Worm (Caenorhabditis elegans): ENCODE data around the gene ckc-1.

Gene ckc-1

DNA sequence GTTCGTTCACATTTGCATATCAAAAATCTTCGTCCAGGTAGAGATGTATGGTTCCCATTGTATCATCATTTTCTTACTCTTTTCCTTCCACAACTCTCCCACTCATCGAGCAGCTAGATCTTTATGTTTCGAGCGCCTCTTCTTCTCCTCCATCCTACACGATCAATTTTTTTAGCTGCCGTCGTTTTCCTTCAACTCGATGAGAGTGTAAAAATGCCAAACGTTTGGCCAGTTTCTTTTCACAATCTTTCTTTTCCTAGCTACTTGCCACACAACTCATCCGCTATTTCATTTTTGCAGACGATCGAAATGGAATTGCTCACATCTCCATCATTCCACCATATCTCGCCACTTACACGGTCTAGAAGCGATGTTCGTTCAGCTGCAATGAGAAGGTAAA is 25.1 kb downstream of the ckc-1 start, which contains the start of gene C18B2.3:
C18B2.3 (plus strand) TSS at position 301 of the 400 bp plus-strand sequence.
- TF ChIP-seq ceh-32 (tag; optimal IDR thresholded peaks at IDR 0.05; ENCODE audit: poor library complexity), result no peak
- peak in 1 of 2 experiments; percentile 87 for TF ChIP-seq unc-62 (GFP tag; optimal IDR thresholded peaks at IDR 0.05 in 1 of 2)
- TF ChIP-seq unc-62 (tag; optimal IDR thresholded peaks at IDR 0.05), result no peak

DNA sequence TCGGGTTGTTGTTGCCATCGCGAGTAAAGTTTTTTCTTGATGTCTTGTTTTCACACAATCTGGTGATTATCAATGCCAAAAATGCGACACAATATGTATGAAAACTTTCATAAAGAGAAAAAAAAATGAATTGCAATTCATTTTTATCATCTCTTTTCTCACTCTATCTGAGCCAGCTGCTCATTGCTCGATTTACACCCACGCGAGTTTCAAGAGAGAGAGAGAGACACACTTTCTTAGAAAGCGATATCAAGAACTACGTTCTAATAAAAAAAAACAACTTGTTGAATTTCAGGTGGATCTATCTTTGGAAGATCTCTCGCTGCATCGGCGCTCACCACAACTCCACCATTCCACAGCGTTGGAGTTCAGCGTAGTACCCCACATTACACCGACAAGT is 26.2 kb downstream of the ckc-1 start:
- TF ChIP-seq madf-9 (GFP tag; conservative IDR thresholded peaks at IDR 0.05), result no peak
- TF ChIP-seq nhr-6 (tag; optimal IDR thresholded peaks at IDR 0.05), result no peak
- TF ChIP-seq lin-29 (GFP tag; IDR thresholded peaks at IDR 0.05), result no peak
- no peak for TF ChIP-seq nhr-48 (tag; optimal IDR thresholded peaks at IDR 0.05)
- TF ChIP-seq mxl-2 (GFP tag; conservative IDR thresholded peaks at IDR 0.05), result no peak
- no peak for TF ChIP-seq ZK337.2 (GFP tag; IDR thresholded peaks at IDR 0.05)
- TF ChIP-seq nhr-77 (tag; optimal IDR thresholded peaks at IDR 0.05), result no peak
- no peak for TF ChIP-seq lin-38 (GFP tag; IDR thresholded peaks at IDR 0.05)
- no peak for TF ChIP-seq dpl-1 (GFP tag; optimal IDR thresholded peaks at IDR 0.05)
- TF ChIP-seq nhr-111 (GFP tag; optimal IDR thresholded peaks at IDR 0.05), result no peak
- no peak for TF ChIP-seq ama-1 (optimal IDR thresholded peaks at IDR 0.05)
- TF ChIP-seq unc-62 (GFP tag; optimal IDR thresholded peaks at IDR 0.05 in 1 of 2), result no peak
- TF ChIP-seq unc-62 (tag; optimal IDR thresholded peaks at IDR 0.05), result no peak
- no peak for TF ChIP-seq zag-1 (tag; optimal IDR thresholded peaks at IDR 0.05)
- TF ChIP-seq hmg-1.1 (GFP tag; IDR thresholded peaks at IDR 0.05), result no peak
- no peak for TF ChIP-seq spr-1 (tag; optimal IDR thresholded peaks at IDR 0.05)
- no peak for TF ChIP-seq D1046.2 (GFP tag; IDR thresholded peaks at IDR 0.05)
- no peak for TF ChIP-seq nhr-237 (tag; optimal IDR thresholded peaks at IDR 0.05)

DNA sequence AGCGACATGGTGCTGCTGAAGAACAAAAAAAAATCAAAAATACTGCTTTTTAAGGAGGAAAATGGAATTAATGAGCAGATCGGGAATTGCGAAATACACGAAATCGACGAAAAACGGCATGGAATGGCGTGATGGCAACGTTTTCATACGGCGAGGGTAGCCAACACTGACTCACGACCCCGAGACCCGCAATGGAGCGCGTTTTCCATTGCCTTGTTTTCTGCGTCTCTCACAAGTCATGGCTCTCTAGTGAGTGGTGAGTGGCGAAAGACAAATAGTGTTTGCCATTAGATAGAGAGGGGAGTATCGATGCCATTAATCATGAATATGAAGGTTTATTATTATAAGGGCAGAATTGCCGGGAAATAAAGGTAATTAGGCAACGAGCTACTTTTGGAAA is 29.3 kb downstream of the ckc-1 start, which contains the start of gene C18B2.4:
C18B2.4 (minus strand) TSS at position 15 of the 400 bp plus-strand sequence.
- TF ChIP-seq hmg-1.1 (GFP tag; IDR thresholded peaks at IDR 0.05) (peak; percentile 83), madf-9 (GFP tag; conservative IDR thresholded peaks at IDR 0.05) (0 out of 2 replicates have a peak, but pooled peaks have one; percentile 19), zfp-2 (tag; optimal IDR thresholded peaks at IDR 0.05) (no peak), spr-3 (GFP tag; optimal IDR thresholded peaks at IDR 0.05) (no peak), T20F7.1 (GFP tag; optimal IDR thresholded peaks at IDR 0.05) (no peak), ztf-11 (tag; optimal IDR thresholded peaks at IDR 0.05) (no peak), zag-1 (tag; optimal IDR thresholded peaks at IDR 0.05) (no peak), fkh-10 (GFP tag; optimal IDR thresholded peaks at IDR 0.05) (no peak), aha-1 (tag) (peak; percentile 98), fos-1 (tag; optimal IDR thresholded peaks at IDR 0.05) (no peak), daf-12 (tag; optimal IDR thresholded peaks at IDR 0.05) (no peak), spr-1 (tag; optimal IDR thresholded peaks at IDR 0.05) (no peak), dmd-9 (GFP tag; IDR thresholded peaks at IDR 0.05) (no peak), ceh-62 (tag; optimal IDR thresholded peaks at IDR 0.05) (no peak), daf-16 (GFP tag; optimal IDR thresholded peaks at IDR 0.05) (no peak), daf-16 (tag; optimal IDR thresholded peaks at IDR 0.05) (peak; percentile 79), mdt-29 (GFP tag; IDR thresholded peaks at IDR 0.05) (no peak), mxl-2 (GFP tag; conservative IDR thresholded peaks at IDR 0.05) (no peak), nhr-237 (tag; optimal IDR thresholded peaks at IDR 0.05) (no peak), tag-97 (GFP tag; IDR thresholded peaks at IDR 0.05) (no peak), nhr-25 (tag; optimal IDR thresholded peaks at IDR 0.05; ENCODE audit: borderline replicate concordance, insufficient read depth) (peak; percentile 13), hlh-30 (tag; optimal IDR thresholded peaks at IDR 0.05; ENCODE audit: insufficient read depth) (peak; percentile 97), egl-43 (GFP tag; IDR thresholded peaks at IDR 0.05) (peak; percentile 78), skn-1 (tag; optimal IDR thresholded peaks at IDR 0.05) (no peak), nhr-48 (tag; optimal IDR thresholded peaks at IDR 0.05) (no peak), pha-4 (GFP tag; IDR thresholded peaks at IDR 0.05) (no peak), pha-4 (tag; optimal IDR thresholded peaks at IDR 0.05) (peak; percentile 59), D1046.2 (GFP tag; IDR thresholded peaks at IDR 0.05) (no peak), nhr-77 (tag; optimal IDR thresholded peaks at IDR 0.05) (peak; percentile 66), duxl-1 (tag; optimal IDR thresholded peaks at IDR 0.05; ENCODE audit: poor library complexity) (no peak), dpl-1 (GFP tag; optimal IDR thresholded peaks at IDR 0.05) (peak; percentile 28), pqm-1 (tag; optimal IDR thresholded peaks at IDR 0.05) (peak; percentile 62), F10B5.3 (tag; optimal IDR thresholded peaks at IDR 0.05) (no peak), ZK546.5 (tag; optimal IDR thresholded peaks at IDR 0.05) (no peak), cey-2 (tag; optimal IDR thresholded peaks at IDR 0.05; ENCODE audit: borderline replicate concordance, insufficient read depth) (no peak), nhr-6 (tag; optimal IDR thresholded peaks at IDR 0.05) (peak; percentile 80), dve-1 (tag; optimal IDR thresholded peaks at IDR 0.05; ENCODE audit: insufficient read depth) (peak; percentile 79), zip-11 (GFP tag; IDR thresholded peaks at IDR 0.05) (no peak), lin-38 (GFP tag; IDR thresholded peaks at IDR 0.05) (peak; percentile 86)
